Worm (Caenorhabditis elegans) whole organism, L2 larva: ENCODE results near the gene pak-2.

Experiments
- C34F6.9 ChIP-seq: fragments of 150-350 bp; optimal IDR thresholded peaks from 2 replicates; lab custom pipeline; 2014; ENCODE audit warnings: missing biosample characterization, missing genetic modification characterization
- F13H6.1 ChIP-seq: sonication (generic microtip); optimal IDR thresholded peaks from 2 replicates; lab custom pipeline; 2016; ENCODE audit warnings: missing genetic modification characterization, missing compliant biosample characterization
- R02D3.7 ChIP-seq: fragments of 150-350 bp; optimal IDR thresholded peaks from 2 replicates; lab custom pipeline; 2014; ENCODE audit warnings: missing biosample characterization, missing genetic modification characterization
- ZK546.5 ChIP-seq: sonication (generic microtip); optimal IDR thresholded peaks from 2 replicates; lab custom pipeline; 2017; ENCODE audit warnings: missing biosample characterization, missing genetic modification characterization
- alr-1 ChIP-seq: fragments of 150-350 bp; optimal IDR thresholded peaks from 2 replicates; lab custom pipeline; 2014; ENCODE audit warnings: missing biosample characterization, missing genetic modification characterization
- ama-1 ChIP-seq: fragments of 150-350 bp; optimal IDR thresholded peaks from 2 replicates; lab custom pipeline; 2018; ENCODE audit warnings: inconsistent platforms
- blmp-1 ChIP-seq: sonication (generic microtip); optimal IDR thresholded peaks from 2 replicates; lab custom pipeline; 2017; ENCODE audit warnings: missing genetic modification characterization, mild to moderate bottlenecking, missing compliant biosample characterization, antibody characterized with exemption, moderate library complexity; ENCODE audit not compliant: insufficient read depth
- ceh-16 ChIP-seq: fragments of 150-350 bp; optimal IDR thresholded peaks from 2 replicates; lab custom pipeline; 2014; ENCODE audit warnings: missing biosample characterization, missing genetic modification characterization
- crh-2 ChIP-seq: sonication (generic microtip); optimal IDR thresholded peaks from 2 replicates; lab custom pipeline; 2017; ENCODE audit warnings: missing biosample characterization, missing genetic modification characterization
- dmd-4 ChIP-seq: sonication (generic microtip); optimal IDR thresholded peaks from 2 replicates; lab custom pipeline; 2017; ENCODE audit warnings: missing biosample characterization, missing genetic modification characterization
- elt-1 ChIP-seq: fragments of 150-350 bp; optimal IDR thresholded peaks from 2 replicates; lab custom pipeline; 2014; ENCODE audit warnings: missing biosample characterization, missing genetic modification characterization
- elt-3 ChIP-seq: sonication (generic microtip); optimal IDR thresholded peaks from 2 replicates; lab custom pipeline; 2017; ENCODE audit warnings: missing biosample characterization, missing genetic modification characterization
- fos-1 ChIP-seq: fragments of 150-350 bp; optimal IDR thresholded peaks from 2 replicates; lab custom pipeline; 2014; ENCODE audit warnings: missing biosample characterization, missing genetic modification characterization
- gmeb-1 ChIP-seq: fragments of 150-350 bp; optimal IDR thresholded peaks from 2 replicates; lab custom pipeline; 2014; ENCODE audit warnings: missing biosample characterization, missing genetic modification characterization
- lin-11 ChIP-seq: fragments of 150-350 bp; sonication (generic microtip); optimal IDR thresholded peaks from 2 replicates; lab custom pipeline; 2014; ENCODE audit warnings: missing biosample characterization, missing genetic modification characterization, inconsistent platforms, mixed read lengths
- lin-39 ChIP-seq: fragments of 150-350 bp; optimal IDR thresholded peaks from 2 replicates; lab custom pipeline; 2014; ENCODE audit warnings: missing biosample characterization, missing genetic modification reagents, missing genetic modification characterization
- lsy-2 ChIP-seq, 2 experiments: fragments of 150-350 bp in 1 of 2; sonication (generic microtip) in 1 of 2; optimal IDR thresholded peaks; 2 replicates each; lab custom pipeline; 2014 to 2017; ENCODE audit warnings: missing biosample characterization in 2 of 2, missing genetic modification characterization in 2 of 2
- mbf-1 ChIP-seq: sonication (generic microtip); optimal IDR thresholded peaks from 2 replicates; lab custom pipeline; 2017; ENCODE audit warnings: missing biosample characterization, missing genetic modification characterization
- mdl-1 ChIP-seq, 2 experiments: fragments of 150-350 bp in 1 of 2; sonication (generic microtip) in 1 of 2; optimal IDR thresholded peaks; 2 replicates each; lab custom pipeline; 2017; ENCODE audit warnings: missing biosample characterization in 2 of 2, missing genetic modification characterization in 2 of 2
- nhr-129 ChIP-seq: fragments of 150-350 bp; optimal IDR thresholded peaks from 2 replicates; lab custom pipeline; 2014; ENCODE audit warnings: missing biosample characterization, missing genetic modification characterization
- nhr-21 ChIP-seq: fragments of 150-350 bp; optimal IDR thresholded peaks from 2 replicates; lab custom pipeline; 2014; ENCODE audit warnings: missing biosample characterization, missing genetic modification characterization
- nhr-237 ChIP-seq: fragments of 150-350 bp; optimal IDR thresholded peaks from 2 replicates; lab custom pipeline; 2014; ENCODE audit warnings: missing biosample characterization, missing genetic modification characterization
- nhr-25 ChIP-seq: fragments of 150-350 bp; sonication (generic microtip); optimal IDR thresholded peaks from 3 replicates; lab custom pipeline; 2014; ENCODE audit warnings: missing biosample characterization, missing genetic modification characterization
- nhr-6 ChIP-seq: fragments of 150-350 bp; optimal IDR thresholded peaks from 2 replicates; lab custom pipeline; 2014; ENCODE audit warnings: missing biosample characterization, missing genetic modification characterization
- peb-1 ChIP-seq: fragments of 150-350 bp; optimal IDR thresholded peaks from 2 replicates; lab custom pipeline; 2014; ENCODE audit warnings: missing biosample characterization, missing genetic modification characterization
- skn-1 ChIP-seq: sonication (generic microtip); optimal IDR thresholded peaks from 2 replicates; lab custom pipeline; 2017; ENCODE audit warnings: missing biosample characterization, missing genetic modification characterization
- sma-3 ChIP-seq: sonication (generic microtip); optimal IDR thresholded peaks from 2 replicates; lab custom pipeline; 2016; ENCODE audit warnings: missing genetic modification reagents, missing genetic modification characterization, missing compliant biosample characterization
- sma-9 ChIP-seq, 2 experiments: fragments of 150-350 bp in 1 of 2; sonication (generic microtip) in 1 of 2; optimal IDR thresholded peaks; 2 replicates each; lab custom pipeline; 2014 to 2016; ENCODE audit warnings: missing genetic modification characterization in 2 of 2, mild to moderate bottlenecking in 1 of 2, missing biosample characterization in 1 of 2, missing compliant biosample characterization in 1 of 2, missing genetic modification reagents in 1 of 2, moderate library complexity in 1 of 2
- unc-39 ChIP-seq: fragments of 150-350 bp; optimal IDR thresholded peaks from 2 replicates; lab custom pipeline; 2014; ENCODE audit warnings: missing biosample characterization, missing genetic modification characterization
- unc-55 ChIP-seq: fragments of 150-350 bp; sonication (generic microtip); optimal IDR thresholded peaks from 3 replicates; lab custom pipeline; 2014; ENCODE audit warnings: missing biosample characterization, missing genetic modification reagents, missing genetic modification characterization
- unc-62 ChIP-seq: fragments of 150-350 bp; optimal IDR thresholded peaks from 2 replicates; lab custom pipeline; 2014; ENCODE audit warnings: missing biosample characterization, missing genetic modification reagents, missing genetic modification characterization
- zag-1 ChIP-seq: fragments of 150-350 bp; optimal IDR thresholded peaks from 2 replicates; lab custom pipeline; 2014; ENCODE audit warnings: missing biosample characterization, missing genetic modification characterization
- ztf-11 ChIP-seq: sonication (generic microtip); optimal IDR thresholded peaks from 2 replicates; lab custom pipeline; 2017; ENCODE audit warnings: missing biosample characterization, missing genetic modification characterization
- ztf-4 ChIP-seq: fragments of 150-350 bp; optimal IDR thresholded peaks from 2 replicates; lab custom pipeline; 2014; ENCODE audit warnings: missing biosample characterization, missing genetic modification characterization

pak-2 gene

ce11 chrV:11065513-11065912 lies 26.3 kb upstream of the pak-2 start, which contains the start of gene nlp-80:
nlp-80 (minus strand) TSS chrV:11065613.
- no peak for TF ChIP-seq mbf-1 (tag; lab: Kevin White, UChicago)
- no peak for TF ChIP-seq lin-11
- TF ChIP-seq unc-55, result no peak
- TF ChIP-seq unc-39 (tag; lab: Kevin White, UChicago), result no peak
- TF ChIP-seq alr-1 (tag; lab: Kevin White, UChicago), result no peak
- TF ChIP-seq sma-3 (GFP tag; lab: Kevin White, UChicago), result no peak
- TF ChIP-seq mdl-1 (tag; optimal IDR thresholded peaks at IDR 0.05; lab: Kevin White, UChicago), result no peak
- no peak for TF ChIP-seq zag-1 (tag; lab: Kevin White, UChicago)
- no peak for TF ChIP-seq ztf-4 (tag; lab: Kevin White, UChicago)
- no peak for TF ChIP-seq C34F6.9 (tag; lab: Kevin White, UChicago)
- TF ChIP-seq nhr-21 (tag; lab: Kevin White, UChicago), result no peak
- no peak for TF ChIP-seq nhr-237 (tag; lab: Kevin White, UChicago)

DNA sequence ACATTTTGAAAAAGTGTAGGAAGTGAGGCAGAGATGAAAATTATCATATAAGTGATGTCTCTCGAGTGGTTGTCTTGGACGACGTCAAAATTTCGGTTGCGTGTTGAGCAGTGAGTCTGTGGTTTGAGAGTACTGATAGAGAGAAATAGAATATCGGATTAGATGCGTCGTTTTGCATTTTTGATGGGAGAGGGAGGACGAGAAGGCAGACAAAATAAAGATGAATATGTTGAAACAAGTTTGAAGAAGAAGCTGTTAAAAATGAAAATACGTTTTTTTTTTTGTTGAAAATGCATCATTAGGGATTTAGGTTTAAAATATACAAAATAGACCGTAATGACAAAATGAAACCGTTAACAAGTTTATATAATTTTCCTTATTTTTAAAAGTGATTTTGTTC lies 23.9 kb upstream of the pak-2 start, which contains the start of gene T04C12.9:
Gene T04C12.9 (minus strand): TSS at position 101 of the 400 bp plus-strand sequence.
- TF ChIP-seq mbf-1 (tag; lab: Kevin White, UChicago) (no peak), unc-55 (peak; percentile 34), nhr-25 (no peak)

ce11 chrV:11061887-11062286 lies 22.7 kb upstream of the pak-2 start:
- TF ChIP-seq nhr-25, result peak; percentile 23
- TF ChIP-seq sma-3 (GFP tag; lab: Kevin White, UChicago), result no peak
- no peak for TF ChIP-seq dmd-4
- TF ChIP-seq nhr-129 (tag; lab: Kevin White, UChicago), result peak; percentile 6
- no peak for TF ChIP-seq ztf-11 (tag; lab: Kevin White, UChicago)
- no peak for TF ChIP-seq lin-39 (tag; lab: Kevin White, UChicago)
- TF ChIP-seq gmeb-1, result no peak
- TF ChIP-seq R02D3.7 (tag; lab: Kevin White, UChicago), result no peak
- TF ChIP-seq unc-55, result no peak
- no peak for TF ChIP-seq zag-1 (tag; lab: Kevin White, UChicago)
- TF ChIP-seq, all 48 proteins: peak for 2

- TF ChIP-seq skn-1 (tag; lab: Kevin White, UChicago) (no peak), nhr-129 (tag; lab: Kevin White, UChicago) (peak; percentile 58), mbf-1 (tag; lab: Kevin White, UChicago) (no peak), ZK546.5 (no peak), gmeb-1 (no peak), lsy-2 (tag; optimal IDR thresholded peaks at IDR 0.05; lab: Kevin White, UChicago) (no peak), peb-1 (tag; lab: Kevin White, UChicago) (no peak), nhr-25 (peak; percentile 64), crh-2 (tag; lab: Kevin White, UChicago) (peak; percentile 69), unc-62 (GFP tag; lab: Kevin White, UChicago) (no peak), nhr-6 (peak; percentile 13), lin-39 (tag; lab: Kevin White, UChicago) (no peak), F13H6.1 (tag; lab: Kevin White, UChicago) (no peak), elt-1 (tag; lab: Kevin White, UChicago) (no peak), sma-3 (GFP tag; lab: Kevin White, UChicago) (no peak), fos-1 (tag; lab: Kevin White, UChicago) (peak; percentile 12), alr-1 (tag; lab: Kevin White, UChicago) (no peak), blmp-1 (tag; lab: Kevin White, UChicago) (peak; percentile 95), ceh-16 (tag; lab: Kevin White, UChicago) (no peak)
These were observed 21.2 kb upstream of the pak-2 start, which contains the start of gene T04C12.11 for ce11 chrV:11060239-11060984. T04C12.11 (minus strand) TSS chrV:11060289.

- TF ChIP-seq nhr-25 (peak; percentile 29), sma-9 (GFP tag; optimal IDR thresholded peaks at IDR 0.05; lab: Kevin White, UChicago) (peak; percentile 9), sma-9 (tag; optimal IDR thresholded peaks at IDR 0.05; lab: Kevin White, UChicago) (no peak), ama-1 (peak; percentile 56), elt-3 (tag; lab: Kevin White, UChicago) (no peak)
These were observed 20.0 kb upstream of the pak-2 start, which contains the start of gene T04C12.1 for ce11 chrV:11059180-11059579. T04C12.1 (minus strand) TSS chrV:11059269.
